Worm (Caenorhabditis elegans): ENCODE results near the gene Y45G5AM.4.

ce11 chrV:4129604-4130003 lies 33.4 kb upstream of the Y45G5AM.4 start, which contains the start of gene phat-4:
- TF ChIP-seq daf-12 (tag; optimal IDR thresholded peaks at IDR 0.05) (no peak), unc-62 (GFP tag; optimal IDR thresholded peaks at IDR 0.05) (no peak), nhr-11 (tag; optimal IDR thresholded peaks at IDR 0.05) (no peak), ama-1 (optimal IDR thresholded peaks at IDR 0.05) (no peak), ceh-28 (tag; optimal IDR thresholded peaks at IDR 0.05) (no peak), pqm-1 (tag; optimal IDR thresholded peaks at IDR 0.05) (no peak), nhr-77 (tag; optimal IDR thresholded peaks at IDR 0.05) (no peak), ztf-4 (tag; optimal IDR thresholded peaks at IDR 0.05) (no peak), nhr-76 (tag; optimal IDR thresholded peaks at IDR 0.05) (no peak), lin-39 (tag; optimal IDR thresholded peaks at IDR 0.05) (no peak), pha-4 (tag; optimal IDR thresholded peaks at IDR 0.05) (no peak), nhr-28 (tag; optimal IDR thresholded peaks at IDR 0.05) (no peak), zag-1 (tag; optimal IDR thresholded peaks at IDR 0.05) (no peak)
